Worm (Caenorhabditis elegans) whole organism, L2 larva: ENCODE measurements around the gene nspc-18.

Source experiments
- C34F6.9 ChIP-seq: fragments of 150-350 bp; optimal IDR thresholded peaks from 2 replicates; lab custom pipeline; 2014; ENCODE audit warnings: missing biosample characterization, missing genetic modification characterization
- F13H6.1 ChIP-seq: sonication (generic microtip); optimal IDR thresholded peaks from 2 replicates; lab custom pipeline; 2016; ENCODE audit warnings: missing genetic modification characterization, missing compliant biosample characterization
- R02D3.7 ChIP-seq: fragments of 150-350 bp; optimal IDR thresholded peaks from 2 replicates; lab custom pipeline; 2014; ENCODE audit warnings: missing biosample characterization, missing genetic modification characterization
- Y55F3AM.14 ChIP-seq: fragments of 200-800 bp; sonication (Bioruptor generic); optimal IDR thresholded peaks from 2 replicates; lab custom pipeline; 2018; ENCODE audit warnings: mild to moderate bottlenecking, missing genetic modification characterization, missing compliant biosample characterization
- ZK546.5 ChIP-seq: sonication (generic microtip); optimal IDR thresholded peaks from 2 replicates; lab custom pipeline; 2017; ENCODE audit warnings: missing biosample characterization, missing genetic modification characterization
- alr-1 ChIP-seq: fragments of 150-350 bp; optimal IDR thresholded peaks from 2 replicates; lab custom pipeline; 2014; ENCODE audit warnings: missing biosample characterization, missing genetic modification characterization
- aly-2 ChIP-seq: fragments of 150-350 bp; optimal IDR thresholded peaks from 2 replicates; lab custom pipeline; 2014; ENCODE audit warnings: missing biosample characterization, missing genetic modification characterization
- ama-1 ChIP-seq: fragments of 150-350 bp; optimal IDR thresholded peaks from 2 replicates; lab custom pipeline; 2018; ENCODE audit warnings: inconsistent platforms
- blmp-1 ChIP-seq: sonication (generic microtip); optimal IDR thresholded peaks from 2 replicates; lab custom pipeline; 2017; ENCODE audit warnings: missing genetic modification characterization, mild to moderate bottlenecking, missing compliant biosample characterization, antibody characterized with exemption, moderate library complexity; ENCODE audit not compliant: insufficient read depth
- ceh-16 ChIP-seq: fragments of 150-350 bp; optimal IDR thresholded peaks from 2 replicates; lab custom pipeline; 2014; ENCODE audit warnings: missing biosample characterization, missing genetic modification characterization
- ceh-82 ChIP-seq: fragments of 150-350 bp; optimal IDR thresholded peaks from 2 replicates; lab custom pipeline; 2014; ENCODE audit warnings: missing biosample characterization, missing genetic modification characterization
- crh-2 ChIP-seq: sonication (generic microtip); optimal IDR thresholded peaks from 2 replicates; lab custom pipeline; 2017; ENCODE audit warnings: missing biosample characterization, missing genetic modification characterization
- dmd-4 ChIP-seq: sonication (generic microtip); optimal IDR thresholded peaks from 2 replicates; lab custom pipeline; 2017; ENCODE audit warnings: missing biosample characterization, missing genetic modification characterization
- egl-27 ChIP-seq: sonication (generic microtip); optimal IDR thresholded peaks from 3 replicates; lab custom pipeline; 2017; ENCODE audit warnings: missing biosample characterization, missing genetic modification reagents, missing genetic modification characterization
- elt-1 ChIP-seq: fragments of 150-350 bp; optimal IDR thresholded peaks from 2 replicates; lab custom pipeline; 2014; ENCODE audit warnings: missing biosample characterization, missing genetic modification characterization
- elt-3 ChIP-seq: sonication (generic microtip); optimal IDR thresholded peaks from 2 replicates; lab custom pipeline; 2017; ENCODE audit warnings: missing biosample characterization, missing genetic modification characterization
- fos-1 ChIP-seq: fragments of 150-350 bp; optimal IDR thresholded peaks from 2 replicates; lab custom pipeline; 2014; ENCODE audit warnings: missing biosample characterization, missing genetic modification characterization
- gmeb-1 ChIP-seq: fragments of 150-350 bp; optimal IDR thresholded peaks from 2 replicates; lab custom pipeline; 2014; ENCODE audit warnings: missing biosample characterization, missing genetic modification characterization
- lin-11 ChIP-seq: fragments of 150-350 bp; sonication (generic microtip); optimal IDR thresholded peaks from 2 replicates; lab custom pipeline; 2014; ENCODE audit warnings: missing biosample characterization, missing genetic modification characterization, inconsistent platforms, mixed read lengths
- lin-13 ChIP-seq: fragments of 150-350 bp; optimal IDR thresholded peaks from 2 replicates; lab custom pipeline; 2014; ENCODE audit warnings: missing biosample characterization, missing genetic modification reagents, missing genetic modification characterization
- lin-39 ChIP-seq: fragments of 150-350 bp; optimal IDR thresholded peaks from 2 replicates; lab custom pipeline; 2014; ENCODE audit warnings: missing biosample characterization, missing genetic modification reagents, missing genetic modification characterization
- lsy-2 ChIP-seq, 2 experiments: fragments of 150-350 bp in 1 of 2; sonication (generic microtip) in 1 of 2; optimal IDR thresholded peaks; 2 replicates each; lab custom pipeline; 2014 to 2017; ENCODE audit warnings: missing biosample characterization in 2 of 2, missing genetic modification characterization in 2 of 2
- mab-5 ChIP-seq: fragments of 150-350 bp; optimal IDR thresholded peaks from 2 replicates; lab custom pipeline; 2014; ENCODE audit warnings: missing biosample characterization, missing genetic modification characterization
- mbf-1 ChIP-seq: sonication (generic microtip); optimal IDR thresholded peaks from 2 replicates; lab custom pipeline; 2017; ENCODE audit warnings: missing biosample characterization, missing genetic modification characterization
- mdl-1 ChIP-seq, 2 experiments: fragments of 150-350 bp in 1 of 2; sonication (generic microtip) in 1 of 2; optimal IDR thresholded peaks; 2 replicates each; lab custom pipeline; 2017; ENCODE audit warnings: missing biosample characterization in 2 of 2, missing genetic modification characterization in 2 of 2
- nhr-10 ChIP-seq: sonication (generic microtip); optimal IDR thresholded peaks from 2 replicates; lab custom pipeline; 2017; ENCODE audit warnings: missing biosample characterization, missing genetic modification characterization
- nhr-11 ChIP-seq: fragments of 150-350 bp; optimal IDR thresholded peaks from 2 replicates; lab custom pipeline; 2014; ENCODE audit warnings: missing biosample characterization, missing genetic modification characterization
- nhr-12 ChIP-seq: fragments of 150-350 bp; optimal IDR thresholded peaks from 2 replicates; lab custom pipeline; 2014; ENCODE audit warnings: missing biosample characterization, missing genetic modification characterization
- nhr-129 ChIP-seq: fragments of 150-350 bp; optimal IDR thresholded peaks from 2 replicates; lab custom pipeline; 2014; ENCODE audit warnings: missing biosample characterization, missing genetic modification characterization
- nhr-21 ChIP-seq: fragments of 150-350 bp; optimal IDR thresholded peaks from 2 replicates; lab custom pipeline; 2014; ENCODE audit warnings: missing biosample characterization, missing genetic modification characterization
- nhr-23 ChIP-seq: fragments of 150-350 bp; optimal IDR thresholded peaks from 2 replicates; lab custom pipeline; 2014; ENCODE audit warnings: missing biosample characterization, missing genetic modification reagents, missing genetic modification characterization
- nhr-237 ChIP-seq: fragments of 150-350 bp; optimal IDR thresholded peaks from 2 replicates; lab custom pipeline; 2014; ENCODE audit warnings: missing biosample characterization, missing genetic modification characterization
- nhr-25 ChIP-seq: fragments of 150-350 bp; sonication (generic microtip); optimal IDR thresholded peaks from 3 replicates; lab custom pipeline; 2014; ENCODE audit warnings: missing biosample characterization, missing genetic modification characterization
- nhr-6 ChIP-seq: fragments of 150-350 bp; optimal IDR thresholded peaks from 2 replicates; lab custom pipeline; 2014; ENCODE audit warnings: missing biosample characterization, missing genetic modification characterization
- nhr-77 ChIP-seq: fragments of 150-350 bp; optimal IDR thresholded peaks from 2 replicates; lab custom pipeline; 2014; ENCODE audit warnings: missing biosample characterization, missing genetic modification characterization
- peb-1 ChIP-seq: fragments of 150-350 bp; optimal IDR thresholded peaks from 2 replicates; lab custom pipeline; 2014; ENCODE audit warnings: missing biosample characterization, missing genetic modification characterization
- sem-4 ChIP-seq: fragments of 150-350 bp; optimal IDR thresholded peaks from 2 replicates; lab custom pipeline; 2014; ENCODE audit warnings: missing biosample characterization, missing genetic modification reagents, missing genetic modification characterization
- skn-1 ChIP-seq: sonication (generic microtip); optimal IDR thresholded peaks from 2 replicates; lab custom pipeline; 2017; ENCODE audit warnings: missing biosample characterization, missing genetic modification characterization
- sma-3 ChIP-seq: sonication (generic microtip); optimal IDR thresholded peaks from 2 replicates; lab custom pipeline; 2016; ENCODE audit warnings: missing genetic modification reagents, missing genetic modification characterization, missing compliant biosample characterization
- sma-9 ChIP-seq, 2 experiments: fragments of 150-350 bp in 1 of 2; sonication (generic microtip) in 1 of 2; optimal IDR thresholded peaks; 2 replicates each; lab custom pipeline; 2014 to 2016; ENCODE audit warnings: missing genetic modification characterization in 2 of 2, mild to moderate bottlenecking in 1 of 2, missing biosample characterization in 1 of 2, missing compliant biosample characterization in 1 of 2, missing genetic modification reagents in 1 of 2, moderate library complexity in 1 of 2
- snpc-4 ChIP-seq: fragments of 150-350 bp; optimal IDR thresholded peaks from 2 replicates; lab custom pipeline; 2014; ENCODE audit warnings: missing biosample characterization, missing genetic modification characterization
- unc-39 ChIP-seq: fragments of 150-350 bp; optimal IDR thresholded peaks from 2 replicates; lab custom pipeline; 2014; ENCODE audit warnings: missing biosample characterization, missing genetic modification characterization
- unc-55 ChIP-seq: fragments of 150-350 bp; sonication (generic microtip); optimal IDR thresholded peaks from 3 replicates; lab custom pipeline; 2014; ENCODE audit warnings: missing biosample characterization, missing genetic modification reagents, missing genetic modification characterization
- unc-62 ChIP-seq: fragments of 150-350 bp; optimal IDR thresholded peaks from 2 replicates; lab custom pipeline; 2014; ENCODE audit warnings: missing biosample characterization, missing genetic modification reagents, missing genetic modification characterization
- zag-1 ChIP-seq: fragments of 150-350 bp; optimal IDR thresholded peaks from 2 replicates; lab custom pipeline; 2014; ENCODE audit warnings: missing biosample characterization, missing genetic modification characterization
- ztf-1 ChIP-seq: fragments of 200-800 bp; sonication (Bioruptor generic); conservative IDR thresholded peaks from 2 replicates; pipeline ENCODE4 v1.3.6; 2022; ENCODE audit warnings: missing genetic modification characterization, missing compliant biosample characterization
- ztf-11 ChIP-seq: sonication (generic microtip); optimal IDR thresholded peaks from 2 replicates; lab custom pipeline; 2017; ENCODE audit warnings: missing biosample characterization, missing genetic modification characterization
- ztf-4 ChIP-seq: fragments of 150-350 bp; optimal IDR thresholded peaks from 2 replicates; lab custom pipeline; 2014; ENCODE audit warnings: missing biosample characterization, missing genetic modification characterization

The nspc-18 gene

DNA sequence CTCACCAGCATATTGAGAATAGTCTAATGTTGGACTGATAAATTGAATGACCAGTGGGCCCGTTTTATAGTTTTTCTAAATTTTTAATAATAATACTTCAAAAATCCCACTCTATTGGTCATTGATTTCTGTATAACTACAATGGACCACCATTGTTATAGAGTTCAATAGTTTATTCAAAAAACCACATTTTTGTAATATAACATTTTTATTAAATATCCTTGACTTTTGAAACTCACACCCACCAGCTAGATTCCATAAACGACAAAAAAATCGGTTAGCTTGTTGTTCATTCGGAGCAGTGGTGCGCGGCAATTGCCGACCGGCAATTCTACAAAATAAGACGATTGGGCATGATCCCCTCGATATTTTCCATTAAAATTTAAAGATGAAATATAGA is at the start of gene nspc-18:
TSS of gene nspc-18 (minus strand) at position 101 of the 400 bp plus-strand sequence.
- TF ChIP-seq sma-9 (GFP tag; optimal IDR thresholded peaks at IDR 0.05; lab: Kevin White, UChicago) (no peak), sma-9 (tag; optimal IDR thresholded peaks at IDR 0.05; lab: Kevin White, UChicago) (no peak), nhr-10 (tag; lab: Kevin White, UChicago) (no peak), gmeb-1 (tag; lab: Kevin White, UChicago) (no peak), crh-2 (no peak), lin-13 (no peak), ZK546.5 (no peak), sma-3 (GFP tag; lab: Kevin White, UChicago) (no peak), nhr-25 (tag; lab: Kevin White, UChicago) (no peak), mbf-1 (tag; lab: Kevin White, UChicago) (no peak), nhr-23 (tag; lab: Kevin White, UChicago) (no peak), nhr-6 (no peak), lin-39 (tag; lab: Kevin White, UChicago) (no peak), nhr-129 (tag; lab: Kevin White, UChicago) (no peak), ama-1 (lab: Kevin White, UChicago) (no peak), nhr-77 (no peak), egl-27 (tag; lab: Kevin White, UChicago) (no peak), nhr-237 (tag; lab: Kevin White, UChicago) (no peak)

DNA sequence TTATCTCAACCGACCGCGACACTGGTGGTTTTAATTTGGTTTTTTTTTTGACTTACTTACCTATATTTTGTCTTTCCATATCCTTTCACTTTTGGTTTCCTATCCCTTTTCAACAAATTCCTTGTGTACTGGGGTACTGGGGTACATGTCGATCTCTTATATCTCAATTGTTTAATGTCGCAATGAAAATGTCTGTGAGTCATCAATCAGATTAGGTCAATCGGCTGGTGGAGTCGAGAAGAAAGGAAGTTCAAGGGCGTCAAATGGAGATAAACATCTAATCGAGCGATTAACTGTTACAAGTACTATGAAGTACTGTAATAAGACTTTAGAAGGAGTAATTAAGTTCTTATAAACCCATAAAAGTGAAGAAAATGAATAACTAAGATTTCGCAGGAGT is 48.5 kb upstream of the nspc-18 start:
- no peak for TF ChIP-seq nhr-237 (tag; lab: Kevin White, UChicago)
- no peak for TF ChIP-seq ZK546.5
- no peak for TF ChIP-seq nhr-77
- no peak for TF ChIP-seq peb-1
- TF ChIP-seq lin-11, result no peak
- TF ChIP-seq alr-1, result no peak
- TF ChIP-seq gmeb-1 (tag; lab: Kevin White, UChicago), result no peak
- no peak for TF ChIP-seq unc-62 (GFP tag; lab: Kevin White, UChicago)
- peak; percentile 17 for TF ChIP-seq nhr-23 (tag; lab: Kevin White, UChicago)
- peak; percentile 86 for TF ChIP-seq blmp-1 (tag; lab: Kevin White, UChicago)
- no peak for TF ChIP-seq nhr-10 (tag; lab: Kevin White, UChicago)
- no peak for TF ChIP-seq dmd-4 (tag; lab: Kevin White, UChicago)
- TF ChIP-seq fos-1 (tag; lab: Kevin White, UChicago), result peak; percentile 79
- no peak for TF ChIP-seq R02D3.7 (tag; lab: Kevin White, UChicago)
- TF ChIP-seq nhr-11 (tag; lab: Kevin White, UChicago), result no peak
- no peak for TF ChIP-seq ama-1 (lab: Kevin White, UChicago)
- no peak for TF ChIP-seq ztf-11
- TF ChIP-seq egl-27 (tag; lab: Kevin White, UChicago), result peak; percentile 71
- peak; percentile 79 for TF ChIP-seq sma-3 (GFP tag; lab: Kevin White, UChicago)
- peak in 1 of 2 experiments; percentile 21 for TF ChIP-seq lsy-2 (tag; optimal IDR thresholded peaks at IDR 0.05; lab: Kevin White, UChicago)
- peak; percentile 42 for TF ChIP-seq sem-4
- peak; percentile 87 for TF ChIP-seq sma-9 (GFP tag; optimal IDR thresholded peaks at IDR 0.05; lab: Kevin White, UChicago)
- TF ChIP-seq sma-9 (tag; optimal IDR thresholded peaks at IDR 0.05; lab: Kevin White, UChicago), result no peak
- no peak for TF ChIP-seq F13H6.1 (tag; lab: Kevin White, UChicago)
- TF ChIP-seq elt-3, result no peak
- no peak for TF ChIP-seq mdl-1 (tag; optimal IDR thresholded peaks at IDR 0.05; lab: Kevin White, UChicago)
- no peak for TF ChIP-seq ceh-82 (tag; lab: Kevin White, UChicago)
- TF ChIP-seq unc-55, result no peak
- TF ChIP-seq snpc-4 (tag; lab: Kevin White, UChicago), result no peak
- peak; percentile 45 for TF ChIP-seq nhr-21 (tag; lab: Kevin White, UChicago)
- no peak for TF ChIP-seq crh-2
- no peak for TF ChIP-seq ztf-1
- no peak for TF ChIP-seq unc-39 (tag; lab: Kevin White, UChicago)
- TF ChIP-seq lin-39 (tag; lab: Kevin White, UChicago), result no peak
- TF ChIP-seq lin-13, result no peak
- no peak for TF ChIP-seq Y55F3AM.14 (GFP tag; lab: Kevin White, UChicago)
- TF ChIP-seq elt-1 (tag; lab: Kevin White, UChicago), result peak; percentile 90
- no peak for TF ChIP-seq skn-1 (tag; lab: Kevin White, UChicago)
- no peak for TF ChIP-seq zag-1 (tag; lab: Kevin White, UChicago)
- TF ChIP-seq nhr-6, result no peak
- no peak for TF ChIP-seq nhr-129 (tag; lab: Kevin White, UChicago)
- no peak for TF ChIP-seq nhr-12 (tag; lab: Kevin White, UChicago)
- peak; percentile 99 for TF ChIP-seq ceh-16 (tag; lab: Kevin White, UChicago)
- no peak for TF ChIP-seq mab-5 (tag; lab: Kevin White, UChicago)
- TF ChIP-seq aly-2 (tag; lab: Kevin White, UChicago), result no peak
- no peak for TF ChIP-seq C34F6.9 (tag; lab: Kevin White, UChicago)
- no peak for TF ChIP-seq ztf-4
- peak; percentile 52 for TF ChIP-seq nhr-25 (tag; lab: Kevin White, UChicago)
- TF ChIP-seq mbf-1 (tag; lab: Kevin White, UChicago), result no peak
- TF ChIP-seq, all 48 proteins: peak for 12
